Worm (Caenorhabditis elegans) whole organism, L4 larva: ENCODE measurements around the gene mrpl-55.

ENCODE experiments used
- F49E8.2 ChIP-seq: sonication (generic microtip); optimal IDR thresholded peaks from 2 replicates; lab custom pipeline; 2016; ENCODE audit warnings: missing compliant biosample characterization, mild to moderate bottlenecking, missing genetic modification characterization, borderline replicate concordance
- R02D3.7 ChIP-seq: fragments of 150-350 bp; sonication (generic microtip); optimal IDR thresholded peaks from 3 replicates; lab custom pipeline; 2014; ENCODE audit warnings: missing biosample characterization, missing genetic modification characterization
- T20F7.1 ChIP-seq: fragments of 200-800 bp; sonication (Bioruptor generic); optimal IDR thresholded peaks from 2 replicates; lab custom pipeline; 2018; ENCODE audit warnings: mild to moderate bottlenecking, missing genetic modification characterization, missing compliant biosample characterization
- T26A8.4 ChIP-seq: fragments of 200-800 bp; sonication (Bioruptor generic); IDR thresholded peaks from 2 replicates; pipeline ENCODE4 v1.3.6; 2022; ENCODE audit warnings: missing genetic modification characterization, missing compliant biosample characterization
- Y105C5A.15 ChIP-seq: fragments of 200-800 bp; sonication (Bioruptor generic); IDR thresholded peaks from 2 replicates; pipeline ENCODE4 v1.3.6; 2022; ENCODE audit warnings: missing genetic modification characterization, missing compliant biosample characterization
- aly-2 ChIP-seq: sonication (generic microtip); optimal IDR thresholded peaks from 2 replicates; lab custom pipeline; 2018; ENCODE audit warnings: missing biosample characterization, missing genetic modification characterization
- ama-1 ChIP-seq: fragments of 150-350 bp; optimal IDR thresholded peaks from 2 replicates; lab custom pipeline; 2014; ENCODE audit warnings: inconsistent platforms, mixed read lengths
- ceh-32 ChIP-seq: sonication (generic microtip); optimal IDR thresholded peaks from 2 replicates; lab custom pipeline; 2016; ENCODE audit warnings: mild to moderate bottlenecking, missing genetic modification characterization, missing compliant biosample characterization; ENCODE audit not compliant: poor library complexity
- ctbp-1 ChIP-seq: fragments of 200-800 bp; sonication (Bioruptor generic); IDR thresholded peaks from 2 replicates; pipeline ENCODE4 v1.3.6; 2022; ENCODE audit warnings: missing genetic modification reagents, missing genetic modification characterization, missing compliant biosample characterization
- daf-16 ChIP-seq, 3 experiments: sonication (generic microtip); optimal IDR thresholded peaks; 2 replicates each; lab custom pipeline; 2016 to 2017; ENCODE audit warnings: missing genetic modification characterization in 3 of 3, missing genetic modification reagents in 3 of 3, mild to moderate bottlenecking in 2 of 3, missing compliant biosample characterization in 2 of 3, missing biosample characterization in 1 of 3, moderate library complexity in 1 of 3
- daf-19 ChIP-seq: fragments of 200-800 bp; sonication (Bioruptor generic); conservative IDR thresholded peaks from 2 replicates; pipeline ENCODE4 v1.3.6; 2022; ENCODE audit warnings: missing genetic modification characterization, missing compliant biosample characterization
- daf-8 ChIP-seq: fragments of 200-800 bp; sonication (Bioruptor generic); IDR thresholded peaks from 2 replicates; pipeline ENCODE4 v1.3.6; 2022; ENCODE audit warnings: missing genetic modification characterization, missing compliant biosample characterization
- dpl-1 ChIP-seq: fragments of 150-350 bp; optimal IDR thresholded peaks from 2 replicates; lab custom pipeline; 2014; ENCODE audit warnings: missing biosample characterization, missing genetic modification reagents, missing genetic modification characterization
- duxl-1 ChIP-seq: sonication (generic microtip); optimal IDR thresholded peaks from 2 replicates; lab custom pipeline; 2016; ENCODE audit warnings: mild to moderate bottlenecking, missing genetic modification characterization, moderate library complexity, missing compliant biosample characterization; ENCODE audit not compliant: poor library complexity
- egl-43 ChIP-seq: fragments of 200-800 bp; sonication (Bioruptor generic); IDR thresholded peaks from 2 replicates; pipeline ENCODE4 v1.3.6; 2022; ENCODE audit warnings: missing genetic modification reagents, missing genetic modification characterization, missing compliant biosample characterization
- fkh-10 ChIP-seq: fragments of 150-350 bp; optimal IDR thresholded peaks from 2 replicates; lab custom pipeline; 2014; ENCODE audit warnings: missing biosample characterization, missing genetic modification reagents, missing genetic modification characterization
- fos-1 ChIP-seq: fragments of 150-350 bp; optimal IDR thresholded peaks from 2 replicates; lab custom pipeline; 2014; ENCODE audit warnings: missing biosample characterization, missing genetic modification characterization
- hlh-11 ChIP-seq: fragments of 200-800 bp; sonication (Bioruptor generic); optimal IDR thresholded peaks from 2 replicates; lab custom pipeline; 2018; ENCODE audit warnings: mild to moderate bottlenecking, missing genetic modification characterization, missing compliant biosample characterization
- lin-38 ChIP-seq: fragments of 200-800 bp; sonication (Bioruptor generic); IDR thresholded peaks from 2 replicates; pipeline ENCODE4 v1.3.6; 2022; ENCODE audit warnings: missing genetic modification reagents, missing genetic modification characterization, missing compliant biosample characterization
- lsy-2 ChIP-seq, 2 experiments: fragments of 150-350 bp in 1 of 2; sonication (generic microtip) in 1 of 2; optimal IDR thresholded peaks; 2 replicates each; lab custom pipeline; 2014 to 2017; ENCODE audit warnings: missing biosample characterization in 2 of 2, missing genetic modification characterization in 2 of 2
- mdt-29 ChIP-seq: fragments of 200-800 bp; sonication (Bioruptor generic); IDR thresholded peaks from 2 replicates; pipeline ENCODE4 v1.3.6; 2022; ENCODE audit warnings: missing genetic modification reagents, missing genetic modification characterization, missing compliant biosample characterization
- mep-1 ChIP-seq: fragments of 150-350 bp; sonication (generic microtip); optimal IDR thresholded peaks from 3 replicates; lab custom pipeline; 2014; ENCODE audit warnings: missing biosample characterization, missing genetic modification characterization
- mxl-3 ChIP-seq: fragments of 200-800 bp; sonication (Bioruptor generic); optimal IDR thresholded peaks from 2 replicates; lab custom pipeline; 2018; ENCODE audit warnings: mild to moderate bottlenecking, missing genetic modification characterization, missing compliant biosample characterization
- nhr-10 ChIP-seq: fragments of 150-350 bp; optimal IDR thresholded peaks from 2 replicates; lab custom pipeline; 2014; ENCODE audit warnings: missing biosample characterization, missing genetic modification characterization
- nhr-102 ChIP-seq: sonication (generic microtip); optimal IDR thresholded peaks from 2 replicates; lab custom pipeline; 2016; ENCODE audit warnings: mild to moderate bottlenecking, missing genetic modification characterization, moderate library complexity, missing compliant biosample characterization
- nhr-11 ChIP-seq: fragments of 150-350 bp; optimal IDR thresholded peaks from 2 replicates; lab custom pipeline; 2014; ENCODE audit warnings: missing biosample characterization, missing genetic modification characterization
- nhr-111 ChIP-seq: fragments of 200-800 bp; sonication (Bioruptor generic); optimal IDR thresholded peaks from 2 replicates; lab custom pipeline; 2018; ENCODE audit warnings: mild to moderate bottlenecking, missing genetic modification characterization, missing compliant biosample characterization
- nhr-25 ChIP-seq: sonication (generic microtip); optimal IDR thresholded peaks from 2 replicates; lab custom pipeline; 2017; ENCODE audit warnings: missing genetic modification characterization, mild to moderate bottlenecking, missing compliant biosample characterization, antibody characterized with exemption, moderate library complexity, borderline replicate concordance; ENCODE audit not compliant: insufficient read depth
- nhr-28 ChIP-seq: fragments of 150-350 bp; optimal IDR thresholded peaks from 2 replicates; lab custom pipeline; 2014; ENCODE audit warnings: missing biosample characterization, missing genetic modification characterization
- nhr-48 ChIP-seq: sonication (generic microtip); optimal IDR thresholded peaks from 2 replicates; lab custom pipeline; 2016; ENCODE audit warnings: mild to moderate bottlenecking, missing genetic modification characterization, missing compliant biosample characterization
- nhr-76 ChIP-seq: fragments of 150-350 bp; optimal IDR thresholded peaks from 2 replicates; lab custom pipeline; 2014; ENCODE audit warnings: missing biosample characterization, missing genetic modification characterization
- nhr-77 ChIP-seq: fragments of 150-350 bp; optimal IDR thresholded peaks from 2 replicates; lab custom pipeline; 2014; ENCODE audit warnings: missing biosample characterization, missing genetic modification characterization
- pha-4 ChIP-seq, 2 experiments: fragments of 150-350 bp in 1 of 2; fragments of 200-800 bp in 1 of 2; sonication (Bioruptor generic) in 1 of 2; IDR thresholded peaks in 1 of 2; optimal IDR thresholded peaks in 1 of 2; 2 replicates each; pipeline versions ENCODE4 v1.3.6 to Lab custom; 2014 to 2022; ENCODE audit warnings: missing genetic modification characterization in 2 of 2, missing genetic modification reagents in 2 of 2, missing biosample characterization in 1 of 2, missing compliant biosample characterization in 1 of 2
- pqm-1 ChIP-seq: sonication (generic microtip); optimal IDR thresholded peaks from 2 replicates; lab custom pipeline; 2017; ENCODE audit warnings: missing biosample characterization, missing genetic modification characterization
- rbr-2 ChIP-seq: sonication (generic microtip); optimal IDR thresholded peaks from 2 replicates; lab custom pipeline; 2016; ENCODE audit warnings: missing genotype, missing genetic modification characterization, missing compliant biosample characterization
- saeg-2 ChIP-seq: fragments of 200-800 bp; sonication (Bioruptor generic); IDR thresholded peaks from 2 replicates; pipeline ENCODE4 v1.3.6; 2022; ENCODE audit warnings: missing genetic modification reagents, missing genetic modification characterization, missing compliant biosample characterization
- set-16 ChIP-seq: fragments of 200-800 bp; sonication (Bioruptor generic); IDR thresholded peaks from 2 replicates; pipeline ENCODE4 v1.3.6; 2022; ENCODE audit warnings: missing genetic modification reagents, missing genetic modification characterization, missing compliant biosample characterization
- skn-1 ChIP-seq: fragments of 150-350 bp; optimal IDR thresholded peaks from 2 replicates; lab custom pipeline; 2014; ENCODE audit warnings: missing biosample characterization, missing genetic modification characterization
- snpc-1.2 ChIP-seq: fragments of 200-800 bp; sonication (Bioruptor generic); IDR thresholded peaks from 2 replicates; pipeline ENCODE4 v1.3.6; 2022; ENCODE audit warnings: missing genetic modification reagents, missing genetic modification characterization, missing compliant biosample characterization
- spr-1 ChIP-seq: sonication (generic microtip); optimal IDR thresholded peaks from 2 replicates; lab custom pipeline; 2016; ENCODE audit warnings: mild to moderate bottlenecking, missing genetic modification characterization, missing compliant biosample characterization
- tag-97 ChIP-seq: fragments of 200-800 bp; sonication (Bioruptor generic); IDR thresholded peaks from 2 replicates; pipeline ENCODE4 v1.3.6; 2022; ENCODE audit warnings: missing genetic modification characterization, missing compliant biosample characterization
- tra-1 ChIP-seq: fragments of 200-800 bp; sonication (Bioruptor generic); IDR thresholded peaks from 2 replicates; pipeline ENCODE4 v1.3.6; 2022; ENCODE audit warnings: missing genetic modification reagents, missing genetic modification characterization, missing compliant biosample characterization
- unc-39 ChIP-seq: sonication (generic microtip); optimal IDR thresholded peaks from 2 replicates; lab custom pipeline; 2017; ENCODE audit warnings: missing biosample characterization, missing genetic modification characterization
- vab-7 ChIP-seq: fragments of 200-800 bp; sonication (Bioruptor generic); IDR thresholded peaks from 2 replicates; pipeline ENCODE4 v1.3.6; 2022; ENCODE audit warnings: missing genetic modification reagents, missing genetic modification characterization, missing compliant biosample characterization
- zfp-3 ChIP-seq: fragments of 200-800 bp; sonication (Bioruptor generic); conservative IDR thresholded peaks from 2 replicates; pipeline ENCODE4 v1.3.6; 2022; ENCODE audit warnings: missing genetic modification reagents, missing genetic modification characterization, missing compliant biosample characterization
- zip-2 ChIP-seq: fragments of 150-350 bp; optimal IDR thresholded peaks from 2 replicates; lab custom pipeline; 2014; ENCODE audit warnings: missing biosample characterization, missing genetic modification characterization

Gene mrpl-55

DNA sequence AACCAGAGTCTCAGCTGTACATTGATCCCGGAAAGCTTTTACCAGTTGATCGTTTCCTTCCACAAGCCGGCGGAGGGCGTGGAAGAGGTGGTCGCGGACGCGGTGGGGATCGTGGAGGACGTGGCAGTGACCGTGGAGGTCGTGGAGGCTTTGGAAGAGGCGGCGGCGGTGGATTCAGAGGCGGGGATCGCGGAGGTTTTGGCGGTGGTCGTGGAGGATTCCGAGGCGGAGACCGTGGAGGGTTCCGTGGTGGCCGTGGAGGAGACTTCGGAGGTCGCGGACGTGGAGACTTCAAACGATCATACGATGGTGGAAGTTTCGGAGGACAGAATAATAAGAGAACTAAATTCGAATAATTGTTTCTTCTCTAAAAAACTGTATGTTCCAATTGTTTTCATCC is 17.2 kb upstream of the mrpl-55 start (continued):
- TF ChIP-seq saeg-2 (GFP tag; lab: Robert Waterston, UW) (no peak), lsy-2 (tag; optimal IDR thresholded peaks at IDR 0.05; lab: Kevin White, UChicago) (no peak), egl-43 (GFP tag; lab: Robert Waterston, UW) (peak; percentile 54), rbr-2 (tag; lab: Kevin White, UChicago) (no peak), nhr-111 (GFP tag; lab: Kevin White, UChicago) (no peak), nhr-25 (tag; lab: Kevin White, UChicago) (no peak), duxl-1 (no peak)
- TF ChIP-seq, all 104 proteins: peak for 5

DNA sequence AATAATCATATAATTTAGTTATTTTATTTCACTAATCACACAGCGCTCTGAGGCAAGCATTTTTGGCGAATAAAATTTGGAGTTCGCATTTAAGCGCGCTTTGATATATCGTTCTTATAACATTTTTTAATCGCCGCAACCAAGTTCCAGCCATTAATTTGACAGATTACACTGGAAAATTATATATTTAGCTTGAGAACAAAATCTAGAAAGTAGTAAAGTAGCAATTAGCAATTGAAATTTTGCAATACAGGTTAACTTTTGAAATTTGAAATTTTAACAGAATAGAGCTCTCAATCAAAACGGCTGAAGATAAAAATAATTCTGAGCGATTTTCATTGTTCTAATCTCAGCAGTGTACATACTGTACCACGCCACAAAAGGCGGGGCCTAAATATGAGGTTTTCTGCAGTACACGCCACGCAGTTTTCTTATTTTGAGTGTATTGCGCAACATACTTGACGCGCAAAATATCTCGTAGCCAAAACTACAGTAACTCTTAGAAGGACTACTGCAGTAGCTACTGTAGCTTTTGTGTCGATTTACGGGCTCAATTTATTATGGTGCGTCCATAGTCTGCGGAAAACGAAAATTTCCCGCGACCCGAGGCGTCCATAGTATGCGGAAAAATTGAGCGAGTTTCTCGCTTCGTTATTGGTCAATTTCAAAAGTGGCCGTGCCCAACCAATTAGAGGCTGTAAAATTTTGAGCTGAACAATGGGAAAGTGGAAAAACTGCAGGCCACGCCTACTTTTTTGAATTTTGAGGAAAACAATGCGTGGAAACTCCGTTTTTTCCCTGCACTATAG is 16.5 kb upstream of the mrpl-55 start:
- peak; percentile 63 for TF ChIP-seq F49E8.2
- no peak for TF ChIP-seq skn-1
- no peak for TF ChIP-seq dpl-1 (GFP tag; lab: Kevin White, UChicago)
- TF ChIP-seq nhr-25 (tag; lab: Kevin White, UChicago) = no peak
- no peak for TF ChIP-seq fkh-10 (GFP tag; lab: Kevin White, UChicago)
- 0 out of 2 replicates have a peak, but pooled peaks have one; percentile 26 for TF ChIP-seq ctbp-1
- no peak for TF ChIP-seq nhr-10 (tag; lab: Kevin White, UChicago)
- no peak for TF ChIP-seq set-16 (GFP tag; lab: Robert Waterston, UW)
- TF ChIP-seq T26A8.4 = 0 out of 2 replicates have a peak, but pooled peaks have one; percentile 13
- no peak for TF ChIP-seq daf-8 (GFP tag; lab: Robert Waterston, UW)
- TF ChIP-seq ama-1 (lab: Kevin White, UChicago) = no peak
- no peak for TF ChIP-seq nhr-76 (tag; lab: Kevin White, UChicago)
- peak; percentile 11 for TF ChIP-seq mep-1
- no peak for TF ChIP-seq ceh-32 (tag; lab: Kevin White, UChicago)
- no peak for TF ChIP-seq nhr-28 (tag; lab: Kevin White, UChicago)
- TF ChIP-seq lin-38 = peak; percentile 62
- no peak for TF ChIP-seq daf-16 (GFP tag; optimal IDR thresholded peaks at IDR 0.05; lab: Kevin White, UChicago)
- peak; percentile 23 for TF ChIP-seq daf-16 (tag; optimal IDR thresholded peaks at IDR 0.05; lab: Kevin White, UChicago)
- no peak for TF ChIP-seq pqm-1 (tag; lab: Kevin White, UChicago)
- 0 out of 2 replicates have a peak, but pooled peaks have one; percentile 15 for TF ChIP-seq zfp-3 (GFP tag; lab: Robert Waterston, UW)
- no peak for TF ChIP-seq aly-2 (tag; lab: Kevin White, UChicago)
- no peak for TF ChIP-seq hlh-11 (tag; lab: Kevin White, UChicago)
- no peak for TF ChIP-seq nhr-77 (tag; lab: Kevin White, UChicago)
- TF ChIP-seq fos-1 (tag; lab: Kevin White, UChicago) = no peak
- TF ChIP-seq mdt-29 = peak; percentile 17; the same call in 1 of the 2 replicates
- no peak for TF ChIP-seq nhr-102 (tag; lab: Kevin White, UChicago)
- TF ChIP-seq spr-1 = no peak
- TF ChIP-seq mxl-3 = no peak
- peak; percentile 8; the same call in 1 of the 2 replicates for TF ChIP-seq pha-4 (GFP tag; IDR thresholded peaks at IDR 0.05; lab: Robert Waterston, UW)
- no peak for TF ChIP-seq pha-4 (tag; optimal IDR thresholded peaks at IDR 0.05; lab: Kevin White, UChicago)
- no peak for TF ChIP-seq snpc-1.2 (GFP tag; lab: Robert Waterston, UW)
- TF ChIP-seq duxl-1 = peak; percentile 36
- TF ChIP-seq nhr-48 (tag; lab: Kevin White, UChicago) = no peak
- no peak for TF ChIP-seq tra-1 (GFP tag; lab: Robert Waterston, UW)
- no peak for TF ChIP-seq daf-19 (GFP tag; lab: Robert Waterston, UW)
- TF ChIP-seq zip-2 (tag; lab: Kevin White, UChicago) = no peak
- 0 out of 2 replicates have a peak, but pooled peaks have one; percentile 11 for TF ChIP-seq Y105C5A.15 (GFP tag; lab: Robert Waterston, UW)
- no peak for TF ChIP-seq nhr-11 (tag; lab: Kevin White, UChicago)
- no peak for TF ChIP-seq unc-39 (tag; lab: Kevin White, UChicago)
- no peak for TF ChIP-seq R02D3.7 (tag; lab: Kevin White, UChicago)
- peak; percentile 13 for TF ChIP-seq T20F7.1 (GFP tag; lab: Kevin White, UChicago)
- no peak for TF ChIP-seq vab-7 (GFP tag; lab: Robert Waterston, UW)
- TF ChIP-seq tag-97 (GFP tag; lab: Robert Waterston, UW) = no peak
